Worm (Caenorhabditis elegans): ENCODE results near the gene twk-31.

ce11 chrIII:11419551-11419950, 9.1 kb downstream of the twk-31 start:
- TF ChIP-seq skn-1 (tag; optimal IDR thresholded peaks at IDR 0.05): no peak
- TF ChIP-seq nhr-237 (tag; optimal IDR thresholded peaks at IDR 0.05): no peak
- no peak for TF ChIP-seq sea-2 (GFP tag; optimal IDR thresholded peaks at IDR 0.05)
- TF ChIP-seq lin-15B (tag; optimal IDR thresholded peaks at IDR 0.05): no peak
- TF ChIP-seq snpc-4 (tag; optimal IDR thresholded peaks at IDR 0.05): no peak
- no peak for TF ChIP-seq elt-3 (tag; optimal IDR thresholded peaks at IDR 0.05)
- TF ChIP-seq lin-39 (tag; optimal IDR thresholded peaks at IDR 0.05): no peak
- TF ChIP-seq ceh-82 (tag; optimal IDR thresholded peaks at IDR 0.05): no peak
- TF ChIP-seq nhr-76 (tag; optimal IDR thresholded peaks at IDR 0.05): no peak
- no peak for TF ChIP-seq ama-1 (optimal IDR thresholded peaks at IDR 0.05)
- no peak for TF ChIP-seq fos-1 (tag; optimal IDR thresholded peaks at IDR 0.05)
- TF ChIP-seq egl-27 (tag; optimal IDR thresholded peaks at IDR 0.05): no peak
